Worm (Caenorhabditis elegans) whole organism, L2 larva: ENCODE data around the gene cku-80.

ENCODE experiments used
- C34F6.9 ChIP-seq: fragments of 150-350 bp; optimal IDR thresholded peaks from 2 replicates; lab custom pipeline; 2014; ENCODE audit warnings: missing biosample characterization, missing genetic modification characterization
- F13H6.1 ChIP-seq: sonication (generic microtip); optimal IDR thresholded peaks from 2 replicates; lab custom pipeline; 2016; ENCODE audit warnings: missing genetic modification characterization, missing compliant biosample characterization
- R02D3.7 ChIP-seq: fragments of 150-350 bp; optimal IDR thresholded peaks from 2 replicates; lab custom pipeline; 2014; ENCODE audit warnings: missing biosample characterization, missing genetic modification characterization
- Y55F3AM.14 ChIP-seq: fragments of 200-800 bp; sonication (Bioruptor generic); optimal IDR thresholded peaks from 2 replicates; lab custom pipeline; 2018; ENCODE audit warnings: mild to moderate bottlenecking, missing genetic modification characterization, missing compliant biosample characterization
- ZK546.5 ChIP-seq: sonication (generic microtip); optimal IDR thresholded peaks from 2 replicates; lab custom pipeline; 2017; ENCODE audit warnings: missing biosample characterization, missing genetic modification characterization
- alr-1 ChIP-seq: fragments of 150-350 bp; optimal IDR thresholded peaks from 2 replicates; lab custom pipeline; 2014; ENCODE audit warnings: missing biosample characterization, missing genetic modification characterization
- aly-2 ChIP-seq: fragments of 150-350 bp; optimal IDR thresholded peaks from 2 replicates; lab custom pipeline; 2014; ENCODE audit warnings: missing biosample characterization, missing genetic modification characterization
- ama-1 ChIP-seq: fragments of 150-350 bp; optimal IDR thresholded peaks from 2 replicates; lab custom pipeline; 2018; ENCODE audit warnings: inconsistent platforms
- blmp-1 ChIP-seq: sonication (generic microtip); optimal IDR thresholded peaks from 2 replicates; lab custom pipeline; 2017; ENCODE audit warnings: missing genetic modification characterization, mild to moderate bottlenecking, missing compliant biosample characterization, antibody characterized with exemption, moderate library complexity; ENCODE audit not compliant: insufficient read depth
- ceh-16 ChIP-seq: fragments of 150-350 bp; optimal IDR thresholded peaks from 2 replicates; lab custom pipeline; 2014; ENCODE audit warnings: missing biosample characterization, missing genetic modification characterization
- ceh-82 ChIP-seq: fragments of 150-350 bp; optimal IDR thresholded peaks from 2 replicates; lab custom pipeline; 2014; ENCODE audit warnings: missing biosample characterization, missing genetic modification characterization
- crh-2 ChIP-seq: sonication (generic microtip); optimal IDR thresholded peaks from 2 replicates; lab custom pipeline; 2017; ENCODE audit warnings: missing biosample characterization, missing genetic modification characterization
- dmd-4 ChIP-seq: sonication (generic microtip); optimal IDR thresholded peaks from 2 replicates; lab custom pipeline; 2017; ENCODE audit warnings: missing biosample characterization, missing genetic modification characterization
- egl-27 ChIP-seq: sonication (generic microtip); optimal IDR thresholded peaks from 3 replicates; lab custom pipeline; 2017; ENCODE audit warnings: missing biosample characterization, missing genetic modification reagents, missing genetic modification characterization
- elt-1 ChIP-seq: fragments of 150-350 bp; optimal IDR thresholded peaks from 2 replicates; lab custom pipeline; 2014; ENCODE audit warnings: missing biosample characterization, missing genetic modification characterization
- elt-3 ChIP-seq: sonication (generic microtip); optimal IDR thresholded peaks from 2 replicates; lab custom pipeline; 2017; ENCODE audit warnings: missing biosample characterization, missing genetic modification characterization
- fos-1 ChIP-seq: fragments of 150-350 bp; optimal IDR thresholded peaks from 2 replicates; lab custom pipeline; 2014; ENCODE audit warnings: missing biosample characterization, missing genetic modification characterization
- gmeb-1 ChIP-seq: fragments of 150-350 bp; optimal IDR thresholded peaks from 2 replicates; lab custom pipeline; 2014; ENCODE audit warnings: missing biosample characterization, missing genetic modification characterization
- lin-11 ChIP-seq: fragments of 150-350 bp; sonication (generic microtip); optimal IDR thresholded peaks from 2 replicates; lab custom pipeline; 2014; ENCODE audit warnings: missing biosample characterization, missing genetic modification characterization, inconsistent platforms, mixed read lengths
- lin-13 ChIP-seq: fragments of 150-350 bp; optimal IDR thresholded peaks from 2 replicates; lab custom pipeline; 2014; ENCODE audit warnings: missing biosample characterization, missing genetic modification reagents, missing genetic modification characterization
- lin-39 ChIP-seq: fragments of 150-350 bp; optimal IDR thresholded peaks from 2 replicates; lab custom pipeline; 2014; ENCODE audit warnings: missing biosample characterization, missing genetic modification reagents, missing genetic modification characterization
- lsy-2 ChIP-seq, 2 experiments: fragments of 150-350 bp in 1 of 2; sonication (generic microtip) in 1 of 2; optimal IDR thresholded peaks; 2 replicates each; lab custom pipeline; 2014 to 2017; ENCODE audit warnings: missing biosample characterization in 2 of 2, missing genetic modification characterization in 2 of 2
- mab-5 ChIP-seq: fragments of 150-350 bp; optimal IDR thresholded peaks from 2 replicates; lab custom pipeline; 2014; ENCODE audit warnings: missing biosample characterization, missing genetic modification characterization
- mbf-1 ChIP-seq: sonication (generic microtip); optimal IDR thresholded peaks from 2 replicates; lab custom pipeline; 2017; ENCODE audit warnings: missing biosample characterization, missing genetic modification characterization
- mdl-1 ChIP-seq, 2 experiments: fragments of 150-350 bp in 1 of 2; sonication (generic microtip) in 1 of 2; optimal IDR thresholded peaks; 2 replicates each; lab custom pipeline; 2017; ENCODE audit warnings: missing biosample characterization in 2 of 2, missing genetic modification characterization in 2 of 2
- nhr-10 ChIP-seq: sonication (generic microtip); optimal IDR thresholded peaks from 2 replicates; lab custom pipeline; 2017; ENCODE audit warnings: missing biosample characterization, missing genetic modification characterization
- nhr-11 ChIP-seq: fragments of 150-350 bp; optimal IDR thresholded peaks from 2 replicates; lab custom pipeline; 2014; ENCODE audit warnings: missing biosample characterization, missing genetic modification characterization
- nhr-12 ChIP-seq: fragments of 150-350 bp; optimal IDR thresholded peaks from 2 replicates; lab custom pipeline; 2014; ENCODE audit warnings: missing biosample characterization, missing genetic modification characterization
- nhr-129 ChIP-seq: fragments of 150-350 bp; optimal IDR thresholded peaks from 2 replicates; lab custom pipeline; 2014; ENCODE audit warnings: missing biosample characterization, missing genetic modification characterization
- nhr-21 ChIP-seq: fragments of 150-350 bp; optimal IDR thresholded peaks from 2 replicates; lab custom pipeline; 2014; ENCODE audit warnings: missing biosample characterization, missing genetic modification characterization
- nhr-23 ChIP-seq: fragments of 150-350 bp; optimal IDR thresholded peaks from 2 replicates; lab custom pipeline; 2014; ENCODE audit warnings: missing biosample characterization, missing genetic modification reagents, missing genetic modification characterization
- nhr-237 ChIP-seq: fragments of 150-350 bp; optimal IDR thresholded peaks from 2 replicates; lab custom pipeline; 2014; ENCODE audit warnings: missing biosample characterization, missing genetic modification characterization
- nhr-25 ChIP-seq: fragments of 150-350 bp; sonication (generic microtip); optimal IDR thresholded peaks from 3 replicates; lab custom pipeline; 2014; ENCODE audit warnings: missing biosample characterization, missing genetic modification characterization
- nhr-6 ChIP-seq: fragments of 150-350 bp; optimal IDR thresholded peaks from 2 replicates; lab custom pipeline; 2014; ENCODE audit warnings: missing biosample characterization, missing genetic modification characterization
- nhr-77 ChIP-seq: fragments of 150-350 bp; optimal IDR thresholded peaks from 2 replicates; lab custom pipeline; 2014; ENCODE audit warnings: missing biosample characterization, missing genetic modification characterization
- peb-1 ChIP-seq: fragments of 150-350 bp; optimal IDR thresholded peaks from 2 replicates; lab custom pipeline; 2014; ENCODE audit warnings: missing biosample characterization, missing genetic modification characterization
- sem-4 ChIP-seq: fragments of 150-350 bp; optimal IDR thresholded peaks from 2 replicates; lab custom pipeline; 2014; ENCODE audit warnings: missing biosample characterization, missing genetic modification reagents, missing genetic modification characterization
- skn-1 ChIP-seq: sonication (generic microtip); optimal IDR thresholded peaks from 2 replicates; lab custom pipeline; 2017; ENCODE audit warnings: missing biosample characterization, missing genetic modification characterization
- sma-3 ChIP-seq: sonication (generic microtip); optimal IDR thresholded peaks from 2 replicates; lab custom pipeline; 2016; ENCODE audit warnings: missing genetic modification reagents, missing genetic modification characterization, missing compliant biosample characterization
- sma-9 ChIP-seq, 2 experiments: fragments of 150-350 bp in 1 of 2; sonication (generic microtip) in 1 of 2; optimal IDR thresholded peaks; 2 replicates each; lab custom pipeline; 2014 to 2016; ENCODE audit warnings: missing genetic modification characterization in 2 of 2, mild to moderate bottlenecking in 1 of 2, missing biosample characterization in 1 of 2, missing compliant biosample characterization in 1 of 2, missing genetic modification reagents in 1 of 2, moderate library complexity in 1 of 2
- snpc-4 ChIP-seq: fragments of 150-350 bp; optimal IDR thresholded peaks from 2 replicates; lab custom pipeline; 2014; ENCODE audit warnings: missing biosample characterization, missing genetic modification characterization
- unc-39 ChIP-seq: fragments of 150-350 bp; optimal IDR thresholded peaks from 2 replicates; lab custom pipeline; 2014; ENCODE audit warnings: missing biosample characterization, missing genetic modification characterization
- unc-55 ChIP-seq: fragments of 150-350 bp; sonication (generic microtip); optimal IDR thresholded peaks from 3 replicates; lab custom pipeline; 2014; ENCODE audit warnings: missing biosample characterization, missing genetic modification reagents, missing genetic modification characterization
- unc-62 ChIP-seq: fragments of 150-350 bp; optimal IDR thresholded peaks from 2 replicates; lab custom pipeline; 2014; ENCODE audit warnings: missing biosample characterization, missing genetic modification reagents, missing genetic modification characterization
- zag-1 ChIP-seq: fragments of 150-350 bp; optimal IDR thresholded peaks from 2 replicates; lab custom pipeline; 2014; ENCODE audit warnings: missing biosample characterization, missing genetic modification characterization
- ztf-1 ChIP-seq: fragments of 200-800 bp; sonication (Bioruptor generic); conservative IDR thresholded peaks from 2 replicates; pipeline ENCODE4 v1.3.6; 2022; ENCODE audit warnings: missing genetic modification characterization, missing compliant biosample characterization
- ztf-11 ChIP-seq: sonication (generic microtip); optimal IDR thresholded peaks from 2 replicates; lab custom pipeline; 2017; ENCODE audit warnings: missing biosample characterization, missing genetic modification characterization
- ztf-4 ChIP-seq: fragments of 150-350 bp; optimal IDR thresholded peaks from 2 replicates; lab custom pipeline; 2014; ENCODE audit warnings: missing biosample characterization, missing genetic modification characterization

Gene cku-80

DNA sequence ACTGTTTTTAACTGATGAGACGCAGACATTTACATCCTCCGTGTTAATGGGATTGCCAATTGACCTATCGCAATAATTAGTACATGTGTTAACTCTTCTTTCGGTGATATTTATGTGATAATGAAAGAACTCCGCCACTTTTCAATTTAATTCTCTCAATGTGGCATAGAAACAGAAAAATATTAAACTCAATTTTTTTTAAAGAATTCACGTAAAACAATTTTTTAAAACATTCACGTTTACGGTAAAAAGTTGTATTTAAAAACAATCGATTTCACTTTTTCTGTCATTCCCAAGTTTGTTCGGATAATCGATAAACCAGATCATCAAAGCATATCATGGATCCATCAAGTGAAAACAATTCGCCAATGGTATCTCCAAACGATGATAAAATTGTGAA, 49.2 kb downstream of the cku-80 start, which contains the start of gene mstr-2:
mstr-2 (plus strand) TSS at position 301 of the 400 bp plus-strand sequence.
- TF ChIP-seq ztf-1 (GFP tag; lab: Robert Waterston, UW) (no peak), R02D3.7 (tag; lab: Kevin White, UChicago) (no peak), nhr-77 (no peak), lin-11 (tag; lab: Kevin White, UChicago) (no peak), aly-2 (no peak), elt-3 (tag; lab: Kevin White, UChicago) (no peak), gmeb-1 (tag; lab: Kevin White, UChicago) (no peak), egl-27 (tag; lab: Kevin White, UChicago) (no peak), mdl-1 (tag; optimal IDR thresholded peaks at IDR 0.05; lab: Kevin White, UChicago) (no peak), ama-1 (lab: Kevin White, UChicago) (no peak), lsy-2 (tag; optimal IDR thresholded peaks at IDR 0.05; lab: Kevin White, UChicago) (no peak), nhr-129 (no peak), mab-5 (no peak), snpc-4 (no peak)

DNA sequence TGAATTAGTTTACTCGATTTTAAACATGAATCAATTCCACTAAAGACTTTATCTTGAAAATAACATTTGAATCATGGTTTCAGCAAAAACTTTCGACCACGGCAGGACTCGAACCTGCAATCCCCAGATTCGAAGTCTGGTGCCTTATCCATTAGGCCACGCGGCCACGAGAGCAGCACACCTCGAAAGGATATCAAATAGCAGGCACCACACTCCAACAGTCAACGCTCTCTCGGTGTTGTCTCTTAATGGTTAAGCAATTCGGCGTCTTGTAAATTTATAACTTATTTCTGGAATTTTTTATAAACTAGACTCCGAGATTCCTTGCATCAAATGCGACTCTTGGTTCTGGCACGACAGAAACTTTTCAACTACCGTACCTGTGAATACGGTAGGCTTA, 51.1 kb downstream of the cku-80 start:
- TF ChIP-seq nhr-25 (tag; lab: Kevin White, UChicago) = peak; percentile 30
- peak; percentile 61 for TF ChIP-seq crh-2 (tag; lab: Kevin White, UChicago)
- TF ChIP-seq lin-11 (tag; lab: Kevin White, UChicago) = peak; percentile 35
- TF ChIP-seq alr-1 (tag; lab: Kevin White, UChicago) = no peak
- TF ChIP-seq unc-62 = no peak
- peak; percentile 55 for TF ChIP-seq F13H6.1 (tag; lab: Kevin White, UChicago)
- TF ChIP-seq elt-1 (tag; lab: Kevin White, UChicago) = no peak
- TF ChIP-seq egl-27 (tag; lab: Kevin White, UChicago) = no peak
- no peak for TF ChIP-seq aly-2
- peak; percentile 59 for TF ChIP-seq fos-1 (tag; lab: Kevin White, UChicago)
- TF ChIP-seq dmd-4 (tag; lab: Kevin White, UChicago) = no peak
- TF ChIP-seq nhr-129 = peak; percentile 73
- no peak for TF ChIP-seq mdl-1 (tag; optimal IDR thresholded peaks at IDR 0.05; lab: Kevin White, UChicago)
- TF ChIP-seq R02D3.7 (tag; lab: Kevin White, UChicago) = no peak
- TF ChIP-seq ztf-4 (tag; lab: Kevin White, UChicago) = peak; percentile 2
- TF ChIP-seq nhr-237 (tag; lab: Kevin White, UChicago) = no peak
- TF ChIP-seq C34F6.9 (tag; lab: Kevin White, UChicago) = peak; percentile 44
- no peak for TF ChIP-seq elt-3 (tag; lab: Kevin White, UChicago)
- TF ChIP-seq ama-1 (lab: Kevin White, UChicago) = no peak
- no peak for TF ChIP-seq mbf-1 (tag; lab: Kevin White, UChicago)
- peak; percentile 50 for TF ChIP-seq gmeb-1 (tag; lab: Kevin White, UChicago)
- no peak for TF ChIP-seq zag-1 (tag; lab: Kevin White, UChicago)
- no peak for TF ChIP-seq nhr-11 (tag; lab: Kevin White, UChicago)
- TF ChIP-seq nhr-6 (tag; lab: Kevin White, UChicago) = no peak
- peak; percentile 74 for TF ChIP-seq nhr-21 (tag; lab: Kevin White, UChicago)
- peak; percentile 55 for TF ChIP-seq sma-9 (GFP tag; optimal IDR thresholded peaks at IDR 0.05; lab: Kevin White, UChicago)
- TF ChIP-seq sma-9 (tag; optimal IDR thresholded peaks at IDR 0.05; lab: Kevin White, UChicago) = no peak
- TF ChIP-seq snpc-4 = no peak
- no peak for TF ChIP-seq ceh-16 (tag; lab: Kevin White, UChicago)
- TF ChIP-seq ceh-82 (tag; lab: Kevin White, UChicago) = no peak
- no peak for TF ChIP-seq lin-39
- no peak for TF ChIP-seq nhr-10
- no peak for TF ChIP-seq ztf-11
- peak; percentile 52 for TF ChIP-seq unc-55 (GFP tag; lab: Kevin White, UChicago)
- TF ChIP-seq ztf-1 (GFP tag; lab: Robert Waterston, UW) = no peak
- TF ChIP-seq blmp-1 (tag; lab: Kevin White, UChicago) = peak; percentile 4
- no peak for TF ChIP-seq nhr-12 (tag; lab: Kevin White, UChicago)
- TF ChIP-seq sma-3 (GFP tag; lab: Kevin White, UChicago) = peak; percentile 63
- TF ChIP-seq skn-1 = no peak
- TF ChIP-seq sem-4 = peak; percentile 45
- TF ChIP-seq Y55F3AM.14 (GFP tag; lab: Kevin White, UChicago) = peak; percentile 63
- TF ChIP-seq lsy-2 (tag; optimal IDR thresholded peaks at IDR 0.05; lab: Kevin White, UChicago) = peak; percentile 61 to 78
- TF ChIP-seq mab-5 = no peak
- TF ChIP-seq ZK546.5 (tag; lab: Kevin White, UChicago) = no peak
- no peak for TF ChIP-seq nhr-23 (tag; lab: Kevin White, UChicago)
- TF ChIP-seq peb-1 = no peak
- TF ChIP-seq unc-39 (tag; lab: Kevin White, UChicago) = no peak
- TF ChIP-seq nhr-77 = no peak
- peak; percentile 56 for TF ChIP-seq lin-13 (GFP tag; lab: Kevin White, UChicago)
- TF ChIP-seq, all 48 proteins: peak for 18
